Worm (Caenorhabditis elegans): ENCODE results near the gene hmt-1.

The hmt-1 gene

DNA sequence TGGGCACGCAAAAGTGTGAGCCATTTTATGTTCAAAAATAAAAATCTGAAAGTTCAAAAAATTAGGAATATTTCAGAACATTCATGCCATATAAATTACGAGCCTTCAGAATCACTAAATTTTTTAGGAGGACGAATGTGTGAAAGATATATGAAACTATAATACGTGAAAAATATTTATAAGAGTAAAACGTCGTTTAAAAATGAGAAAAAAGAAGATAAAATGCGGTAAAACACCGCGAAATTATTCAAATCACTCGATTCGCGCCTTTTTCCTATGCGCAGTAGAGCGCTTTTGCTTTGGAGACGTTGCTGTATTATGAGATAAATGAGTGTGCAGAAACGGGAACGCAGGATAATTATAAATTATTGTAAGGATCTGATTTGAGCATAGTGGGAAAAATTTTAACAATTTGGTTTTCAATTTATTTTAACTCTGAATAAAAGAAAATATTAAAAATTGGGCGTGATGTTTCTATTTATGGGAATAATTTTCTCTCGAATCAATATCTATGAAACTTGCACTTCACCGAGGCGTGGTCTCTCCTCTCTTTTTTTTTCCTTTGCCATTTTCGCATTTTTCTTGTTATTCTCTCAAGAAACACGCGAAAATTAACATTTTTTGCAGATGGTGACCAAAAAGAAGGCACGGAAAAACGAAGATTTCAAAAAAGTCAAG, 19.6 kb upstream of the hmt-1 start, which contains the start of the genes sup-35 and Y48A6C.4 (continued):
- TF ChIP-seq unc-98 (GFP tag; IDR thresholded peaks at IDR 0.05) (peak; percentile 92), mep-1 (tag; optimal IDR thresholded peaks at IDR 0.05) (peak; percentile 93), blmp-1 (tag; optimal IDR thresholded peaks at IDR 0.05) (peak; percentile 68), nhr-84 (tag; optimal IDR thresholded peaks at IDR 0.05) (no peak), ces-1 (GFP tag; optimal IDR thresholded peaks at IDR 0.05) (no peak), nhr-20 (tag; optimal IDR thresholded peaks at IDR 0.05) (peak; percentile 94), skn-1 (tag; optimal IDR thresholded peaks at IDR 0.05) (peak; percentile 70), nhr-76 (tag; optimal IDR thresholded peaks at IDR 0.05) (no peak), jun-1 (tag; optimal IDR thresholded peaks at IDR 0.05) (peak; percentile 78), nhr-47 (tag; optimal IDR thresholded peaks at IDR 0.05) (peak; percentile 94), pag-3 (tag; optimal IDR thresholded peaks at IDR 0.05; ENCODE audit: borderline replicate concordance, insufficient read depth) (no peak), ceh-88 (GFP tag; IDR thresholded peaks at IDR 0.05) (peak; percentile 76), nhr-11 (tag; optimal IDR thresholded peaks at IDR 0.05) (no peak), ceh-63 (GFP tag; optimal IDR thresholded peaks at IDR 0.05) (peak; percentile 87), nhr-28 (tag; optimal IDR thresholded peaks at IDR 0.05) (no peak), rnt-1 (tag; optimal IDR thresholded peaks at IDR 0.05) (peak; percentile 91), irx-1 (tag; optimal IDR thresholded peaks at IDR 0.05) (peak; percentile 53), lir-3 (tag; optimal IDR thresholded peaks at IDR 0.05; ENCODE audit: poor library complexity) (peak; percentile 93), unc-62 (GFP tag; optimal IDR thresholded peaks at IDR 0.05) (no peak), xbp-1 (tag; optimal IDR thresholded peaks at IDR 0.05) (peak; percentile 91), snpc-4 (tag; optimal IDR thresholded peaks at IDR 0.05) (peak; percentile 78), egl-13 (tag; optimal IDR thresholded peaks at IDR 0.05) (peak; percentile 91), ama-1 (optimal IDR thresholded peaks at IDR 0.05) (no peak), tlp-1 (tag; optimal IDR thresholded peaks at IDR 0.05) (no peak), ztf-11 (tag; optimal IDR thresholded peaks at IDR 0.05) (peak in 1 of 2 experiments; percentile 95), sptf-1 (tag; optimal IDR thresholded peaks at IDR 0.05) (no peak), sox-4 (tag; optimal IDR thresholded peaks at IDR 0.05) (peak; percentile 92), ceh-90 (tag; optimal IDR thresholded peaks at IDR 0.05) (peak; percentile 80), sup-37 (GFP tag; optimal IDR thresholded peaks at IDR 0.05) (peak; percentile 42), hlh-17 (GFP tag; optimal IDR thresholded peaks at IDR 0.05; ENCODE audit: borderline replicate concordance) (no peak), nhr-12 (tag; optimal IDR thresholded peaks at IDR 0.05) (no peak), lin-35 (GFP tag; optimal IDR thresholded peaks at IDR 0.05) (peak; percentile 94 to 96), zag-1 (tag; optimal IDR thresholded peaks at IDR 0.05) (no peak), F16B12.6 (tag; optimal IDR thresholded peaks at IDR 0.05) (peak; percentile 57)

DNA sequence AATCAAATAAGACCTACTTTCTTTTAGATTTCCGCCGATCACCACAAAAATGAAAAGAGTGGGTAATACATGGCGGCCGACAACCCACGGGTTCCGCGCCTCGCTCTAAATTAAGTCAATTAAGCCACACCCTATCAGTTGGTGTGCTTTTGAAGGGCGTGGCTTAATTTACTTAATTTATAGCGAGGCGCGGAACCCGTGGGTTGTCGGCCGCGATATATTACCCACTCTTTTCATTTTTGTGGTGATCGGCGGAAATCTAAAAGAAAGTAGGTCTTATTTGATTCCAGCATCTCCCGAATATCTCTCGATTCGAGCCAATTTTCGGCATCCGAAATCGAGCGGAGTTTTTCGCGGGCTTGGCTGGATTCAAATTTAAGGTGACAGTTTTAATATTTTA, 18.3 kb upstream of the hmt-1 start:
- TF ChIP-seq nhr-19 (GFP tag; conservative IDR thresholded peaks at IDR 0.05) (peak; percentile 38), nhr-90 (tag; optimal IDR thresholded peaks at IDR 0.05; ENCODE audit: poor library complexity) (peak; percentile 29)

DNA sequence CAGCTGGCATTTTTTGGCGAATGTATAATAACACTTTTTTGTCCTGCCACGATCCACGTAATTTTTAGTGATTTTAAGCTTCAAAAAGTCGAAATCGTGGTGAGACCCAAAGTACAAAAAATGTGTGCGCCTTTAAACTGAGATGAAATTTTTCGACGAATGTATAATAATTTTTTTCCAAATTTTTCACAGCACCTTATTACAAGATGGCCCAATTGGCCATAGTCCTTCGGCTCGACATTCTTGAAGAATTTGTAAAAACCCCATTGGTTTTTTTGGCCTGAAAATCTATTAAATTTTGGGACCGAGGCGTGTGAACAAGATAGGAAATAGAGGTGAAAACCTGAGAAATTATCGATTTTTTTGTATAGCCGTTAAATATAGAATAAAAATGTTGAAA, 16.2 kb upstream of the hmt-1 start:
- no peak for TF ChIP-seq swsn-7 (tag; optimal IDR thresholded peaks at IDR 0.05)
- TF ChIP-seq alr-1 (tag; optimal IDR thresholded peaks at IDR 0.05; ENCODE audit: borderline replicate concordance), result peak; percentile 82

DNA sequence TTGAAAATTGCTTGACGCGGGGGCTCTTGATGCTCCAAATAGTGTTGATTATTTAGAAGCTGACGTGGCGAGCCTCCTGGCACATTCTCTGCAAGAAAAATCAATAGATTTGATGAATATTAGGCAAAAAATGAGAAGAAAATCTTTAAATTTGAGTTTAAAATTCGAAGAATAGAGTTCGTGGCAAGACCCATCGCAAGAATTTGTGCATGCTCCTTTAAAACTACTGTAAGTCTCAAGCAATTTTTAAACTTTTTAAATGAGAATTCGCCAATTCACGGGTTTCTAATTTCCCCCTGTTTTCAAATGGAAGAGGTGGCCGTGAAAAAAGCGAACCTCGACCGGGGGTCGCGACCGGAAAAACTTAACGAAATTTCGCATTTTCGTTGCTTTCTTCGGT, 14.1 kb upstream of the hmt-1 start:
- TF ChIP-seq snu-23 (GFP tag; optimal IDR thresholded peaks at IDR 0.05) (no peak), swsn-7 (tag; optimal IDR thresholded peaks at IDR 0.05) (no peak), nhr-90 (tag; optimal IDR thresholded peaks at IDR 0.05; ENCODE audit: poor library complexity) (no peak), unc-30 (tag; optimal IDR thresholded peaks at IDR 0.05) (no peak), tlp-1 (tag; optimal IDR thresholded peaks at IDR 0.05) (no peak), egl-27 (tag; optimal IDR thresholded peaks at IDR 0.05) (no peak), F16B12.6 (tag; optimal IDR thresholded peaks at IDR 0.05) (no peak), blmp-1 (tag; optimal IDR thresholded peaks at IDR 0.05) (no peak), aly-2 (tag; optimal IDR thresholded peaks at IDR 0.05) (no peak), tbx-2 (tag; optimal IDR thresholded peaks at IDR 0.05) (no peak), ama-1 (optimal IDR thresholded peaks at IDR 0.05) (no peak), alr-1 (tag; optimal IDR thresholded peaks at IDR 0.05; ENCODE audit: borderline replicate concordance) (no peak), snpc-4 (tag; optimal IDR thresholded peaks at IDR 0.05) (no peak)

All from whole organism, L1 larva.